Worm (Caenorhabditis elegans) whole organism, early embryonic: Measurements from ENCODE around the gene T16A1.2.

ENCODE experiments used
- B0310.2 ChIP-seq: sonication (generic microtip); optimal IDR thresholded peaks from 2 replicates; lab custom pipeline; 2016; ENCODE audit warnings: mild to moderate bottlenecking, missing genetic modification characterization, missing compliant biosample characterization
- F13C5.2 ChIP-seq: sonication (generic microtip); optimal IDR thresholded peaks from 2 replicates; lab custom pipeline; 2017; ENCODE audit warnings: mild to moderate bottlenecking, missing genetic modification characterization, inconsistent platforms, missing compliant biosample characterization
- aly-1 ChIP-seq: sonication (generic microtip); optimal IDR thresholded peaks from 2 replicates; lab custom pipeline; 2016; ENCODE audit warnings: missing genetic modification characterization, missing compliant biosample characterization
- ama-1 ChIP-seq: fragments of 150-350 bp; optimal IDR thresholded peaks from 2 replicates; lab custom pipeline; 2014
- ceh-13 ChIP-seq: fragments of 200-800 bp; sonication (Bioruptor generic); optimal IDR thresholded peaks from 2 replicates; lab custom pipeline; 2018; ENCODE audit warnings: mild to moderate bottlenecking, missing genetic modification characterization, missing compliant biosample characterization
- ceh-36 ChIP-seq: sonication (generic microtip); optimal IDR thresholded peaks from 2 replicates; lab custom pipeline; 2016; ENCODE audit warnings: missing genetic modification characterization, inconsistent platforms, missing compliant biosample characterization
- ets-7 ChIP-seq: sonication (generic microtip); optimal IDR thresholded peaks from 2 replicates; lab custom pipeline; 2016; ENCODE audit warnings: missing genotype, missing genetic modification characterization, missing compliant biosample characterization
- flt-1 ChIP-seq: fragments of 200-800 bp; sonication (Bioruptor generic); IDR thresholded peaks from 2 replicates; pipeline ENCODE4 v1.3.6; 2022; ENCODE audit warnings: missing genetic modification characterization, missing compliant biosample characterization
- hmbx-1 ChIP-seq: sonication (generic microtip); optimal IDR thresholded peaks from 2 replicates; lab custom pipeline; 2016; ENCODE audit warnings: mild to moderate bottlenecking, missing genetic modification characterization, missing compliant biosample characterization
- hmg-4 ChIP-seq: fragments of 200-800 bp; sonication (Bioruptor generic); optimal IDR thresholded peaks from 2 replicates; lab custom pipeline; 2018; ENCODE audit warnings: mild to moderate bottlenecking, missing genetic modification characterization, missing compliant biosample characterization
- hnd-1 ChIP-seq: sonication (generic microtip); optimal IDR thresholded peaks from 2 replicates; lab custom pipeline; 2016; ENCODE audit warnings: missing genetic modification characterization, missing compliant biosample characterization
- pes-1 ChIP-seq: fragments of 200-800 bp; sonication (Bioruptor generic); IDR thresholded peaks from 2 replicates; pipeline ENCODE4 v1.3.6; 2022; ENCODE audit warnings: missing genetic modification reagents, missing genetic modification characterization, missing compliant biosample characterization
- scrt-1 ChIP-seq: fragments of 200-800 bp; sonication (Bioruptor generic); IDR thresholded peaks from 2 replicates; pipeline ENCODE4 v1.3.6; 2022; ENCODE audit warnings: missing genetic modification characterization, missing compliant biosample characterization
- sea-1 ChIP-seq: fragments of 200-800 bp; sonication (Bioruptor generic); conservative IDR thresholded peaks from 2 replicates; pipeline ENCODE4 v1.3.6; 2022; ENCODE audit warnings: missing genetic modification characterization, missing compliant biosample characterization
- tbx-11 ChIP-seq: fragments of 200-800 bp; sonication (Bioruptor generic); IDR thresholded peaks from 2 replicates; pipeline ENCODE4 v1.3.6; 2022; ENCODE audit warnings: missing genetic modification characterization, missing compliant biosample characterization
- tbx-37 ChIP-seq: fragments of 200-800 bp; sonication (Bioruptor generic); conservative IDR thresholded peaks from 2 replicates; pipeline ENCODE4 v1.3.6; 2022; ENCODE audit warnings: missing genetic modification reagents, missing genetic modification characterization, missing compliant biosample characterization
- tra-4 ChIP-seq: sonication (generic microtip); optimal IDR thresholded peaks from 2 replicates; lab custom pipeline; 2017; ENCODE audit warnings: missing genetic modification characterization, missing compliant biosample characterization

T16A1.2 gene

DNA sequence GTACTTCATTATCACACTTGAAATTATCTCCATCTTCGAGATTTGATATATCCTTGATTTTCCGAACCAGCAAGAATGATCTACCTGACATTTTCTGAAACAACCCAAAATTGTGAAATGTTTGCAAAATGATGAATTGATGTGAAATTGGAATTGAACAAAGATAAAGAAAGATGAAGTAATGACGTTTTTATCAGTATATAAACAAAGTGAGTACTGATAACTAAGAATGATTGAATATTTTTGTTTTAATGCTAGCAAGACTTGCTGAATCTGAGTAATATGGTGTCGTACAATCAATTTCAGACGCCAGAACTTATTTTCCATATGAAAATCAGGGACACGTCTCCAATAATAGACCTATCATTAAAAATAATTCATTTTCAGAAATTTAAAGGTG is 26.7 kb downstream of the T16A1.2 start, which contains the start of gene math-37:
math-37 (minus strand) TSS at position 101 of the 400 bp plus-strand sequence.
- TF ChIP-seq ceh-36 (tag; lab: Kevin White, UChicago) (no peak), B0310.2 (no peak), hmbx-1 (no peak), aly-1 (no peak), scrt-1 (GFP tag; lab: Robert Waterston, UW) (no peak)

DNA sequence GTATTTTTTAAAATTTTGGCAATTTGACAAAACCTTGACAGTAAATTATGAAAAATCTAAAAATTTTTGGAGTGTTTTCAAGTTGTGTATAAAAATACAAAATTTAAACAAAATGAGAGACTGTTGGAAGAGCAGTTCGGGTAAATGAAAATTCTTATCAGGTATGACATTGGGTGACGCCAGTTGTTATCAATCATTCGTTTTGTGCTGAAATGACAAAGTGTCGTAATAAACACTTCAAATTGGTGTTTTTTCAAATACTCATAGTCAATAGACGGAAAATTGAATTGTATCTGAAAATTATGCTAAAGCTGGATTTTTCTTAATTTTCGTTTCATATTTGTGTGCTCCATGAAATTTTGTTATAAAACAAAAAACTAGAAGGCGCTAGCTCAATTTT is 27.4 kb downstream of the T16A1.2 start:
- TF ChIP-seq ama-1 (lab: Kevin White, UChicago) (no peak), F13C5.2 (tag; lab: Kevin White, UChicago) (no peak), ceh-13 (GFP tag; lab: Kevin White, UChicago) (no peak), flt-1 (GFP tag; lab: Robert Waterston, UW) (no peak), B0310.2 (no peak), tra-4 (no peak), hnd-1 (tag; lab: Kevin White, UChicago) (no peak), hmbx-1 (no peak), tbx-11 (no peak), ets-7 (tag; lab: Kevin White, UChicago) (no peak)

DNA sequence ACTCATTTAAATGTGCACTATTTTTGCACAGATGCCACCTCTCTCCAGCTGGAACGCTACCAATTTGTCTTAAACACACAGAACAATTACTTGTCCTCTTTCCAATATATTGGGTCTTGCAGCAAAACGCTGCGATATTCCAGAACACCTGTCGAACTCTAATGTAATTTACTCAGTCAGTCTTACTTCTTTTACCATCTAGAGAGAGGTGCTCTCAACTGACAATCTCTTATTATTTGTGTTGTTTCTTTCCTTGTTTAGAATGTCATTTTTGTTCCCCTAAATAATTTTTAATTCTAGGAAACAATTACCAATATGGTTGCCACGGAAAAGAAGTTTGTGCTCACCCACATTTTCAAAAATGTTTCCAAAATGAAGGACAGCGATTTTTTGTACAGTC is 35.4 kb downstream of the T16A1.2 start, which contains the start of gene sdz-28:
sdz-28 (plus strand) TSS at position 301 of the 400 bp plus-strand sequence.
- TF ChIP-seq hmbx-1 (no peak), tbx-11 (no peak), flt-1 (GFP tag; lab: Robert Waterston, UW) (no peak), F13C5.2 (tag; lab: Kevin White, UChicago) (no peak)

DNA sequence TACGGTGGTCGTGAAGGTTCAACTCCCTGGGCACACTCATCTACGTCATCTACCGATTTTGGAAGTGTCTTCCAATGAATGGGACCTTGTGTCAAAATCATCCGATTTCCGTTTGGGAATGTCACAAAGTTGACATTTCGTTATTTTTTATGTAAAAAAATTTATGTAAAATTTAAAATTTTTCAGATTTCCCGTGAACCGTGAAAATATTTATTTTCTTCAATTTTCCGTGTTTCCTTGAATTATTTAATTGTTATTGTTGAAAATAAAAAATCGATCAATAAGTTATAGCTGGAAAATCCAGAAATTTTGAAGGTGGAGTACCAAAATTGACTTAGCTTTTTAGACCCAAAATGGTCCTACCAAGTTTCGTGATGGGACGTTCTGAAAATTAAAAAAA is 40.2 kb downstream of the T16A1.2 start, which contains the start of gene hpo-7:
hpo-7 (minus strand) TSS at position 101 of the 400 bp plus-strand sequence.
- TF ChIP-seq ama-1 (lab: Kevin White, UChicago) (no peak), tbx-11 (no peak), flt-1 (GFP tag; lab: Robert Waterston, UW) (no peak), ets-7 (tag; lab: Kevin White, UChicago) (no peak), hmg-4 (no peak)

DNA sequence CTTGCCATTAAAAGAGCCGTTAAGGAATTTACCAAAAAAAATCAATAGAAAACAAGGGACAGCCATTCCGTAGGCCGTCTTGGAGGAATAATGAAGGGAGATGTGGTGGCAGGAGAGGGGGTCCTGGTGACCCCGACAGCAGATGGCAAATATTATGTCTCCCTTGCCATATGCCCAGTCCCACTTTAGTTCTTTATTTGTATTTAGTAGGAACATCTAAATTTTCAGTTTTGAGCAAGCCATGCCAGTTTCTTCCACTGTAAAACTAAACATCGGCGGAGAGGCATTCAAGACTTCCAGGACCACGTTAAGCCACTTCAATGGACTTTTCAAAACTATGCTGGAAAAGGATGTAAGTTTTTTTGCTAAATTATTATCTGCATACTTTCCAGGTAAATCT is 41.8 kb downstream of the T16A1.2 start, which contains the start of gene C40A11.4:
C40A11.4 (plus strand) TSS at position 188 of the 400 bp plus-strand sequence.
- TF ChIP-seq B0310.2 (no peak), tbx-37 (no peak), ets-7 (tag; lab: Kevin White, UChicago) (no peak), F13C5.2 (tag; lab: Kevin White, UChicago) (no peak), sea-1 (no peak), tra-4 (no peak), pes-1 (GFP tag; lab: Robert Waterston, UW) (no peak), ama-1 (lab: Kevin White, UChicago) (no peak), ceh-36 (tag; lab: Kevin White, UChicago) (no peak), flt-1 (GFP tag; lab: Robert Waterston, UW) (no peak), aly-1 (no peak), hnd-1 (tag; lab: Kevin White, UChicago) (no peak)

DNA sequence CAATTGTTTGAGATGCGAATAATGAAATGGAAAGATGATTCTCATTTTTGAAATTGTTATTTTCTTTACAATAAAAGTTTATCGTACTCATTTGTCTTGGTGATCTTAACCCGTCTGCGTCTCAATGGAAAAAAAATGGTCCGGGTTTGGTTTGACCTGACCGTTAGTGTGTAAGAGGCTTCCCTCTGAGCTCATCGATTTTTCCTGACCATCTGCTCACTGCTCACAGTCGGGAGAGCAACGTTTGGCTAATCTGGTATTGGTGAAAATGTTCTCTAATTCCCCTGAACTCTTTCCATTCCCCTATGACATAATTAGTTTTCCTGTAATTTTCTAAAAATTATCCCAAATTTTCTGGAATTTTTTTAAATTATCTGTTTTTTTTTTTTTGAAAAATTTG is 43.5 kb downstream of the T16A1.2 start:
- TF ChIP-seq tra-4 (no peak), hmg-4 (no peak), ceh-13 (GFP tag; lab: Kevin White, UChicago) (no peak), B0310.2 (no peak), ets-7 (tag; lab: Kevin White, UChicago) (no peak), hnd-1 (tag; lab: Kevin White, UChicago) (no peak), sea-1 (no peak), pes-1 (GFP tag; lab: Robert Waterston, UW) (no peak), hmbx-1 (no peak), scrt-1 (GFP tag; lab: Robert Waterston, UW) (no peak), tbx-37 (no peak), ama-1 (lab: Kevin White, UChicago) (no peak), F13C5.2 (tag; lab: Kevin White, UChicago) (no peak), flt-1 (GFP tag; lab: Robert Waterston, UW) (no peak), aly-1 (no peak), tbx-11 (no peak), ceh-36 (tag; lab: Kevin White, UChicago) (no peak)

DNA sequence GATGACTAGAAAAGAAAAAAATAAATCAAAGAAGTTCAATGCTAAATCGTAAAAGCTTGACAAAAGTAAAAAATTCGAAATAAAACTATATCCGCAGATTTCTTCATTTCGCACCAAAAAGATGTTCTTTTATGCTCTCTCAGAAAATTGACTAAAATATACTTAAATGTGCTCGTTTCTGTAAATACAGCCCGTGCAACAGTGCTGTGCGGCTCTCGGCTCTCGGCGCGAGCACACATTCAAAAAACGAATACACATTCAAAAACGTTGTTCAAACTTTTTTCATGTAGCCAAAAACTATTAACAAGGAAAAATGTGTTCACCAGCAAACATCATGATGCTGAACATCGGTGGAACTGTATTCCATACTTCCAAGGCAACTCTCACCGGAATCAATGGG is 45.4 kb downstream of the T16A1.2 start, which contains the start of gene C40A11.3:
C40A11.3 (plus strand) TSS at position 301 of the 400 bp plus-strand sequence.
- no peak for TF ChIP-seq tra-4
- no peak for TF ChIP-seq scrt-1 (GFP tag; lab: Robert Waterston, UW)
- no peak for TF ChIP-seq hnd-1 (tag; lab: Kevin White, UChicago)
- TF ChIP-seq hmbx-1: no peak
- no peak for TF ChIP-seq tbx-11
- no peak for TF ChIP-seq F13C5.2 (tag; lab: Kevin White, UChicago)
- no peak for TF ChIP-seq B0310.2
- no peak for TF ChIP-seq ets-7 (tag; lab: Kevin White, UChicago)

DNA sequence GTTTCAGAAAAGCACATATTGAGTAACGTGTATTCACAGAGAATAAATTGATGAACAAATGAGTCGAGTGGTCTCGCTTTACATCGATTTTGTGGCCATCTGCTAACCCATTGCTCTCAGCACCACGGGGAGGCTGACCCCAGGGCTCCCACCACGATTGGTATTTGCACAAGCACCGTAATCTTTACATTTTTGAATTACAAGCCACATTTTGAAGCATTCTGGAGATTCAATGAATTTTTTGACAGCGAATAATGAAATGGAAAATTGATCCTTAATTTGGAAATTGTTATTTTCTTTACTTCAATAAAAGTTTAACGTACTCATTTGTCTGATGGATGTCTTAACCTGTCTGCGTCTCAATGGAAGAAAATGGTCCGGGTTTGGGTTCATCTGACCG is 50.2 kb downstream of the T16A1.2 start, which contains the start of gene C40A11.6:
C40A11.6 (minus strand) TSS at position 101 of the 400 bp plus-strand sequence.
- no peak for TF ChIP-seq B0310.2
- no peak for TF ChIP-seq hmbx-1

DNA sequence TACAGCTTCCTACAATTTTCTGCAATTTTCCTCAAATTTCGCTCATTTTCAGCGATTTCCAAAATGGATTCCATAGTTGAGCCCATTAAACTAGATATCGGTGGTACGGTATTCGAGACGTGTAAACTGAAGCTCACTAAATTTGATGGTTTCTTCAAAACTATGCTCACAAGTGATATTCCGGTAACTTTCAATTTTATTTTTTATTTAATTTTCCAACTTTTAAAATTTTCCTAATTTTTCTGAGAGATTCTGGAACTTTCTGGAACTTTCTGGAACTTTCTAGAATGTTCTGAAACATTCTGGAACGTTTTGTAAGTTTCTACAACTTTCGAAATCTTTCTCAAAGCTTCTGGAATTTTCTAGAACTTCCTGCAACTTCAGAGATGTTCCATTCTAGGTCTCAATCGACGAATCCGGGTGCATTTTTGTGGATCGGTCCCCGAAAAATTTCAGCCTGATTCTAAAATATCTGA is 51.5 kb downstream of the T16A1.2 start, which contains the start of gene C40A11.2:
C40A11.2 (plus strand) TSS at position 51 of the 476 bp plus-strand sequence.
- no peak for TF ChIP-seq B0310.2
- TF ChIP-seq tbx-37: no peak
- TF ChIP-seq hmbx-1: no peak
- no peak for TF ChIP-seq pes-1 (GFP tag; lab: Robert Waterston, UW)
- no peak for TF ChIP-seq sea-1
- TF ChIP-seq hmg-4: no peak
- TF ChIP-seq flt-1 (GFP tag; lab: Robert Waterston, UW): no peak
- no peak for TF ChIP-seq ceh-13 (GFP tag; lab: Kevin White, UChicago)
- TF ChIP-seq ceh-36 (tag; lab: Kevin White, UChicago): no peak
